Fruit fly (Drosophila melanogaster) whole organism, adult: Measurements from ENCODE around the gene dtn.

Source experiments
- CG11617 ChIP-seq: fragments of 200-800 bp; sonication (Bioruptor generic); optimal IDR thresholded peaks from 2 replicates; lab custom pipeline; 2017; ENCODE audit warnings: mild to moderate bottlenecking, missing biosample characterization, missing genetic modification reagents, missing genetic modification characterization
- CG12768 ChIP-seq: fragments of 200-800 bp; sonication (Bioruptor generic); optimal IDR thresholded peaks from 2 replicates; lab custom pipeline; 2017; ENCODE audit warnings: missing biosample characterization, missing genetic modification characterization, mild to moderate bottlenecking, moderate library complexity, missing genetic modification reagents
- CG14711 ChIP-seq: fragments of 200-800 bp; sonication (Bioruptor generic); optimal IDR thresholded peaks from 2 replicates; lab custom pipeline; 2018; ENCODE audit warnings: missing biosample characterization, mild to moderate bottlenecking, missing genetic modification characterization, moderate library complexity
- CG1620 ChIP-seq: fragments of 200-800 bp; sonication (Bioruptor generic); optimal IDR thresholded peaks from 2 replicates; lab custom pipeline; 2016; ENCODE audit warnings: missing biosample characterization, missing genetic modification characterization
- CG33017 ChIP-seq: fragments of 200-800 bp; sonication (Bioruptor generic); optimal IDR thresholded peaks from 2 replicates; lab custom pipeline; 2018; ENCODE audit warnings: missing biosample characterization, mild to moderate bottlenecking, missing genetic modification characterization, moderate library complexity
- CG5204 ChIP-seq: fragments of 200-800 bp; sonication (Bioruptor generic); optimal IDR thresholded peaks from 2 replicates; lab custom pipeline; 2016; ENCODE audit warnings: missing biosample characterization, missing genetic modification characterization
- CG7045 ChIP-seq: fragments of 200-800 bp; sonication (Bioruptor generic); optimal IDR thresholded peaks from 2 replicates; lab custom pipeline; 2017; ENCODE audit warnings: missing biosample characterization, mild to moderate bottlenecking, missing genetic modification characterization
- CG7101 ChIP-seq: fragments of 200-800 bp; sonication (Bioruptor generic); optimal IDR thresholded peaks from 2 replicates; lab custom pipeline; 2018; ENCODE audit warnings: missing biosample characterization, mild to moderate bottlenecking, missing genetic modification characterization, moderate library complexity
- Clk ChIP-seq: fragments of 200-800 bp; sonication (Bioruptor generic); optimal IDR thresholded peaks from 2 replicates; lab custom pipeline; 2017; ENCODE audit warnings: missing biosample characterization, missing genetic modification characterization
- Crg-1 ChIP-seq: fragments of 200-800 bp; sonication (Bioruptor generic); optimal IDR thresholded peaks from 2 replicates; lab custom pipeline; 2016; ENCODE audit warnings: missing biosample characterization, missing genetic modification characterization
- Hr96 ChIP-seq: fragments of 200-800 bp; sonication (Bioruptor generic); optimal IDR thresholded peaks from 2 replicates; lab custom pipeline; 2016; ENCODE audit warnings: missing biosample characterization, missing genetic modification characterization
- Mnt ChIP-seq: fragments of 200-800 bp; sonication (Bioruptor generic); optimal IDR thresholded peaks from 2 replicates; lab custom pipeline; 2016; ENCODE audit warnings: missing biosample characterization, mild to moderate bottlenecking, missing genetic modification characterization
- bab1 ChIP-seq: fragments of 200-800 bp; sonication (Bioruptor generic); optimal IDR thresholded peaks from 3 replicates; lab custom pipeline; 2019; ENCODE audit warnings: missing biosample characterization, mild to moderate bottlenecking, missing genetic modification characterization, moderate library complexity
- cic ChIP-seq: fragments of 200-800 bp; sonication (Bioruptor generic); optimal IDR thresholded peaks from 2 replicates; lab custom pipeline; 2017; ENCODE audit warnings: missing biosample characterization, mild to moderate bottlenecking, missing genetic modification characterization, moderate library complexity
- cnc ChIP-seq, 2 experiments: fragments of >200 bp; optimal IDR thresholded peaks; 2 replicates each; lab custom pipeline; 2017
- kay ChIP-seq: fragments of 200-800 bp; sonication (Bioruptor generic); peaks from one replicate; lab custom pipeline; 2016; ENCODE audit warnings: missing biosample characterization, missing genetic modification characterization, borderline replicate concordance
- ovo ChIP-seq: fragments of 200-800 bp; sonication (Bioruptor generic); optimal IDR thresholded peaks from 2 replicates; lab custom pipeline; 2016; ENCODE audit warnings: missing biosample characterization, missing genetic modification characterization
- pad ChIP-seq: fragments of 200-800 bp; sonication (Bioruptor generic); optimal IDR thresholded peaks from 3 replicates; lab custom pipeline; 2017; ENCODE audit warnings: missing biosample characterization, missing genetic modification characterization, mild to moderate bottlenecking, moderate library complexity, missing genetic modification reagents
- tj ChIP-seq: fragments of 200-800 bp; sonication (Bioruptor generic); optimal IDR thresholded peaks from 3 replicates; lab custom pipeline; 2017; ENCODE audit warnings: missing biosample characterization, mild to moderate bottlenecking, missing genetic modification characterization, moderate library complexity
- toe ChIP-seq: fragments of 200-800 bp; sonication (Bioruptor generic); optimal IDR thresholded peaks from 2 replicates; lab custom pipeline; 2016; ENCODE audit warnings: missing biosample characterization, missing genetic modification characterization

dtn gene

dm6 chrX:6224225-6225190 lies 939 bp upstream of the dtn start, which contains the start of gene sqh:
sqh (minus strand) TSS chrX:6225140.
- TF ChIP-seq CG1620 (GFP tag; lab: Kevin White, UChicago) (peak; percentile 80), cic (GFP tag; lab: Kevin White, UChicago) (peak; percentile 75), CG7045 (GFP tag; lab: Kevin White, UChicago) (peak; percentile 82), Clk (peak; percentile 74), Mnt (peak; percentile 91), Hr96 (no peak), cnc (optimal IDR thresholded peaks at IDR 0.05; lab: Kevin White, UChicago) (no peak), bab1 (GFP tag; lab: Kevin White, UChicago) (peak; percentile 95), CG33017 (tag; lab: Kevin White, UChicago) (peak; percentile 86), toe (GFP tag; lab: Kevin White, UChicago) (no peak), CG14711 (peak; percentile 83), pad (GFP tag; lab: Kevin White, UChicago) (peak; percentile 85), tj (GFP tag; lab: Kevin White, UChicago) (peak; percentile 98), CG11617 (GFP tag; lab: Kevin White, UChicago) (peak; percentile 97), CG5204 (GFP tag; lab: Kevin White, UChicago) (no peak), kay (GFP tag; lab: Kevin White, UChicago) (peak; percentile 99), ovo (GFP tag; lab: Kevin White, UChicago) (peak; percentile 89), CG12768 (GFP tag; lab: Kevin White, UChicago) (peak; percentile 84), Crg-1 (peak; percentile 76), CG7101 (tag; lab: Kevin White, UChicago) (peak; percentile 96)

dm6 chrX:6231764-6232163 lies 6.3 kb downstream of the dtn start:
- TF ChIP-seq cic (GFP tag; lab: Kevin White, UChicago) = no peak
- no peak for TF ChIP-seq Mnt
- TF ChIP-seq CG5204 (GFP tag; lab: Kevin White, UChicago) = no peak
- no peak for TF ChIP-seq kay (GFP tag; lab: Kevin White, UChicago)
- TF ChIP-seq CG33017 (tag; lab: Kevin White, UChicago) = no peak
- no peak for TF ChIP-seq ovo (GFP tag; lab: Kevin White, UChicago)
- no peak for TF ChIP-seq CG1620 (GFP tag; lab: Kevin White, UChicago)
- no peak for TF ChIP-seq Crg-1
- no peak for TF ChIP-seq CG11617 (GFP tag; lab: Kevin White, UChicago)
- TF ChIP-seq pad (GFP tag; lab: Kevin White, UChicago) = no peak
- TF ChIP-seq CG14711 = no peak

dm6 chrX:6237015-6237414 lies 11.6 kb downstream of the dtn start, which contains the start of gene CG14445:
CG14445 (plus strand) TSS chrX:6237315.
- TF ChIP-seq CG5204 (GFP tag; lab: Kevin White, UChicago) (no peak), bab1 (GFP tag; lab: Kevin White, UChicago) (no peak), ovo (GFP tag; lab: Kevin White, UChicago) (no peak), kay (GFP tag; lab: Kevin White, UChicago) (no peak), Crg-1 (no peak), CG11617 (GFP tag; lab: Kevin White, UChicago) (no peak), CG14711 (no peak), toe (GFP tag; lab: Kevin White, UChicago) (no peak), Mnt (no peak)

dm6 chrX:6252897-6253540 lies 27.6 kb downstream of the dtn start:
- TF ChIP-seq CG12768 (GFP tag; lab: Kevin White, UChicago) (no peak), cnc (optimal IDR thresholded peaks at IDR 0.05; lab: Kevin White, UChicago) (no peak), CG7101 (tag; lab: Kevin White, UChicago) (no peak)

dm6 chrX:6253701-6254100 lies 28.3 kb downstream of the dtn start:
- TF ChIP-seq Clk = no peak
- TF ChIP-seq ovo (GFP tag; lab: Kevin White, UChicago) = no peak
- TF ChIP-seq tj (GFP tag; lab: Kevin White, UChicago) = no peak
- no peak for TF ChIP-seq bab1 (GFP tag; lab: Kevin White, UChicago)
- TF ChIP-seq toe (GFP tag; lab: Kevin White, UChicago) = no peak
- no peak for TF ChIP-seq cic (GFP tag; lab: Kevin White, UChicago)
- no peak for TF ChIP-seq CG7101 (tag; lab: Kevin White, UChicago)
- TF ChIP-seq cnc (optimal IDR thresholded peaks at IDR 0.05; lab: Kevin White, UChicago) = no peak
- no peak for TF ChIP-seq CG11617 (GFP tag; lab: Kevin White, UChicago)
